Worm (Caenorhabditis elegans): ENCODE data around the gene pxn-1.

pxn-1 gene

ce11 chrV:8500348-8500747 lies 5.7 kb downstream of the pxn-1 start (continued):
- TF ChIP-seq nfya-1 (tag; optimal IDR thresholded peaks at IDR 0.05; ENCODE audit: borderline replicate concordance, insufficient read depth) (no peak), sea-2 (GFP tag; IDR thresholded peaks at IDR 0.05) (peak; percentile 99), aptf-2 (GFP tag; conservative IDR thresholded peaks at IDR 0.05) (peak; percentile 89), rec-8 (tag; optimal IDR thresholded peaks at IDR 0.05) (peak; percentile 96 to 99), cebp-2 (GFP tag; IDR thresholded peaks at IDR 0.05) (peak; percentile 100), dox-1 (GFP tag; IDR thresholded peaks at IDR 0.05) (peak; percentile 99), F10E7.11 (tag; optimal IDR thresholded peaks at IDR 0.05) (peak; percentile 100), Y56A3A.18 (GFP tag; IDR thresholded peaks at IDR 0.05) (peak; percentile 100), gei-17 (GFP tag; optimal IDR thresholded peaks at IDR 0.05) (peak; percentile 93), madf-6 (GFP tag; IDR thresholded peaks at IDR 0.05) (peak; percentile 94), chd-7 (tag; optimal IDR thresholded peaks at IDR 0.05) (peak; percentile 100)

- TF ChIP-seq ets-4 (GFP tag; optimal IDR thresholded peaks at IDR 0.05): no peak
- TF ChIP-seq egl-18 (GFP tag; IDR thresholded peaks at IDR 0.05): no peak
- no peak for TF ChIP-seq zfh-2 (GFP tag; conservative IDR thresholded peaks at IDR 0.05)
- no peak for TF ChIP-seq nfya-2 (GFP tag; IDR thresholded peaks at IDR 0.05)
- TF ChIP-seq hlh-26 (GFP tag; conservative IDR thresholded peaks at IDR 0.05): no peak
- no peak for TF ChIP-seq F39B2.1 (GFP tag; IDR thresholded peaks at IDR 0.05)
- TF ChIP-seq rec-8 (tag; optimal IDR thresholded peaks at IDR 0.05): no peak
These were observed 12.6 kb downstream of the pxn-1 start, which contains the start of gene ZK994.6 for ce11 chrV:8507324-8507723. TSS of gene ZK994.6 (minus strand) at chrV:8507424.

ce11 chrV:8513361-8513760 lies 18.7 kb downstream of the pxn-1 start, which contains the start of gene F45F2.9:
TSS of gene F45F2.9 (minus strand) at chrV:8513461.
- TF ChIP-seq nhr-179 (tag; optimal IDR thresholded peaks at IDR 0.05) (no peak), hrde-1 (tag; optimal IDR thresholded peaks at IDR 0.05; ENCODE audit: borderline replicate concordance) (peak; percentile 15)

ce11 chrV:8516426-8516825 lies 21.7 kb downstream of the pxn-1 start:
- TF ChIP-seq mcd-1 (GFP tag; IDR thresholded peaks at IDR 0.05) (no peak), nfya-1 (tag; optimal IDR thresholded peaks at IDR 0.05; ENCODE audit: borderline replicate concordance, insufficient read depth) (no peak), hlh-26 (GFP tag; conservative IDR thresholded peaks at IDR 0.05) (no peak), ceh-58 (GFP tag; IDR thresholded peaks at IDR 0.05) (no peak), F39B2.1 (GFP tag; IDR thresholded peaks at IDR 0.05) (no peak), akir-1 (GFP tag; optimal IDR thresholded peaks at IDR 0.05) (no peak), attf-5 (GFP tag; optimal IDR thresholded peaks at IDR 0.05) (no peak), cebp-1 (GFP tag; IDR thresholded peaks at IDR 0.05) (no peak), cebp-1 (tag; optimal IDR thresholded peaks at IDR 0.05) (no peak), mxl-1 (tag; optimal IDR thresholded peaks at IDR 0.05) (no peak), nhr-90 (tag; optimal IDR thresholded peaks at IDR 0.05) (no peak), Y79H2A.3 (GFP tag; conservative IDR thresholded peaks at IDR 0.05) (no peak), Y53F4B.3 (GFP tag; IDR thresholded peaks at IDR 0.05) (no peak), dpff-1 (tag; optimal IDR thresholded peaks at IDR 0.05) (no peak), unc-130 (GFP tag; optimal IDR thresholded peaks at IDR 0.05) (no peak), lin-35 (GFP tag; optimal IDR thresholded peaks at IDR 0.05) (no peak), unc-62 (GFP tag; optimal IDR thresholded peaks at IDR 0.05) (no peak), ama-1 (optimal IDR thresholded peaks at IDR 0.05) (no peak), ama-1 (GFP tag; optimal IDR thresholded peaks at IDR 0.05) (no peak), K12H6.12 (tag; optimal IDR thresholded peaks at IDR 0.05) (no peak), dpl-1 (GFP tag; optimal IDR thresholded peaks at IDR 0.05) (no peak)
